Worm (Caenorhabditis elegans) whole organism, L1 larva: Measurements from ENCODE around the gene C16D9.4.

Experiments
- C04F5.9 ChIP-seq: sonication (generic microtip); optimal IDR thresholded peaks from 2 replicates; lab custom pipeline; 2016; ENCODE audit warnings: missing genetic modification characterization, missing compliant biosample characterization
- aly-2 ChIP-seq: fragments of 150-350 bp; optimal IDR thresholded peaks from 2 replicates; lab custom pipeline; 2014; ENCODE audit warnings: missing biosample characterization, missing genetic modification characterization
- ama-1 ChIP-seq: fragments of 150-350 bp; optimal IDR thresholded peaks from 2 replicates; lab custom pipeline; 2014
- ceh-63 ChIP-seq: fragments of 200-800 bp; sonication (Bioruptor generic); optimal IDR thresholded peaks from 2 replicates; lab custom pipeline; 2018; ENCODE audit warnings: mild to moderate bottlenecking, missing genetic modification characterization, missing compliant biosample characterization
- ceh-88 ChIP-seq: fragments of 200-800 bp; sonication (Bioruptor generic); IDR thresholded peaks from 2 replicates; pipeline ENCODE4 v1.3.6; 2022; ENCODE audit warnings: missing genetic modification characterization, missing compliant biosample characterization
- ceh-90 ChIP-seq: sonication (generic microtip); optimal IDR thresholded peaks from 2 replicates; lab custom pipeline; 2016; ENCODE audit warnings: missing genetic modification characterization, missing compliant biosample characterization
- ces-1 ChIP-seq: fragments of 150-350 bp; optimal IDR thresholded peaks from 2 replicates; lab custom pipeline; 2014; ENCODE audit warnings: missing biosample characterization, missing genetic modification reagents, missing genetic modification characterization
- dsc-1 ChIP-seq: sonication (generic microtip); optimal IDR thresholded peaks from 2 replicates; lab custom pipeline; 2016; ENCODE audit warnings: mild to moderate bottlenecking, missing genetic modification characterization, missing compliant biosample characterization
- efl-1 ChIP-seq, 4 experiments: fragments of 150-350 bp; optimal IDR thresholded peaks in 3 of 4; peaks in 1 of 4; 1 replicate in 1 of 4; 2 replicates in 3 of 4; lab custom pipeline; 2014; ENCODE audit warnings: missing biosample characterization in 2 of 4, missing genetic modification characterization in 2 of 4, missing genetic modification reagents in 2 of 4
- efl-3 ChIP-seq: fragments of 200-800 bp; sonication (Bioruptor generic); optimal IDR thresholded peaks from 2 replicates; lab custom pipeline; 2018; ENCODE audit warnings: mild to moderate bottlenecking, missing genetic modification characterization, missing compliant biosample characterization
- egl-27 ChIP-seq, 2 experiments: fragments of 150-350 bp in 1 of 2; sonication (generic microtip); optimal IDR thresholded peaks; 3 replicates each; lab custom pipeline; 2017 to 2018; ENCODE audit warnings: missing biosample characterization in 2 of 2, missing genetic modification characterization in 2 of 2, missing genetic modification reagents in 2 of 2
- elt-2 ChIP-seq: sonication (generic microtip); optimal IDR thresholded peaks from 2 replicates; lab custom pipeline; 2016; ENCODE audit warnings: missing genetic modification characterization, mild to moderate bottlenecking, inconsistent platforms, missing compliant biosample characterization, missing genetic modification reagents
- ets-5 ChIP-seq: fragments of 200-800 bp; sonication (Bioruptor generic); IDR thresholded peaks from 2 replicates; pipeline ENCODE4 v1.3.6; 2022; ENCODE audit warnings: missing genetic modification characterization, missing compliant biosample characterization
- fkh-10 ChIP-seq: sonication (generic microtip); optimal IDR thresholded peaks from 2 replicates; lab custom pipeline; 2017; ENCODE audit warnings: missing biosample characterization, missing genetic modification reagents, missing genetic modification characterization
- fkh-8 ChIP-seq: sonication (generic microtip); optimal IDR thresholded peaks from 2 replicates; lab custom pipeline; 2016; ENCODE audit warnings: mild to moderate bottlenecking, missing genetic modification characterization, missing compliant biosample characterization
- fos-1 ChIP-seq: fragments of 150-350 bp; optimal IDR thresholded peaks from 2 replicates; lab custom pipeline; 2014; ENCODE audit warnings: missing biosample characterization, missing genetic modification characterization
- grh-1 ChIP-seq: fragments of 200-800 bp; sonication (Bioruptor generic); IDR thresholded peaks from 2 replicates; pipeline ENCODE4 v1.3.6; 2022; ENCODE audit warnings: missing genetic modification reagents, missing genetic modification characterization, missing compliant biosample characterization
- hlh-4 ChIP-seq: sonication (generic microtip); optimal IDR thresholded peaks from 2 replicates; lab custom pipeline; 2016; ENCODE audit warnings: mild to moderate bottlenecking, missing genetic modification characterization, missing compliant biosample characterization
- hpl-2 ChIP-seq: fragments of 150-350 bp; optimal IDR thresholded peaks from 2 replicates; lab custom pipeline; 2014; ENCODE audit warnings: missing biosample characterization, missing genetic modification reagents, missing genetic modification characterization
- isw-1 ChIP-seq: fragments of 200-800 bp; sonication (Bioruptor generic); IDR thresholded peaks from 2 replicates; pipeline ENCODE4 v1.3.6; 2022; ENCODE audit warnings: missing genetic modification characterization, missing compliant biosample characterization
- jun-1 ChIP-seq: fragments of 150-350 bp; optimal IDR thresholded peaks from 2 replicates; lab custom pipeline; 2014; ENCODE audit warnings: missing biosample characterization, missing genetic modification reagents, missing genetic modification characterization
- lin-13 ChIP-seq: fragments of 150-350 bp; optimal IDR thresholded peaks from 2 replicates; lab custom pipeline; 2014; ENCODE audit warnings: missing biosample characterization, missing genetic modification reagents, missing genetic modification characterization
- lin-14 ChIP-seq: fragments of 200-800 bp; sonication (Bioruptor generic); optimal IDR thresholded peaks from 2 replicates; lab custom pipeline; 2018; ENCODE audit warnings: mild to moderate bottlenecking, missing genetic modification characterization, moderate library complexity, missing compliant biosample characterization
- lin-35 ChIP-seq, 2 experiments: fragments of 150-350 bp; optimal IDR thresholded peaks; 2 replicates each; lab custom pipeline; 2014; ENCODE audit warnings: missing biosample characterization in 2 of 2, missing genetic modification characterization in 2 of 2, missing genetic modification reagents in 2 of 2
- lin-39 ChIP-seq: fragments of 150-350 bp; optimal IDR thresholded peaks from 2 replicates; lab custom pipeline; 2014; ENCODE audit warnings: missing biosample characterization, missing genetic modification reagents, missing genetic modification characterization
- lir-3 ChIP-seq: sonication (generic microtip); optimal IDR thresholded peaks from 2 replicates; lab custom pipeline; 2016; ENCODE audit warnings: mild to moderate bottlenecking, missing genetic modification characterization, moderate library complexity, missing compliant biosample characterization; ENCODE audit not compliant: poor library complexity
- mab-9 ChIP-seq: fragments of 200-800 bp; sonication (Bioruptor generic); IDR thresholded peaks from 2 replicates; pipeline ENCODE4 v1.3.6; 2022; ENCODE audit warnings: missing genetic modification reagents, missing genetic modification characterization, missing compliant biosample characterization
- mdl-1 ChIP-seq, 2 experiments: fragments of 150-350 bp; optimal IDR thresholded peaks; 2 replicates each; lab custom pipeline; 2014 to 2017; ENCODE audit warnings: missing biosample characterization in 2 of 2, missing genetic modification characterization in 2 of 2, inconsistent platforms in 1 of 2
- mep-1 ChIP-seq: fragments of 150-350 bp; optimal IDR thresholded peaks from 2 replicates; lab custom pipeline; 2014; ENCODE audit warnings: missing biosample characterization, missing genetic modification characterization
- nhr-11 ChIP-seq: fragments of 150-350 bp; optimal IDR thresholded peaks from 2 replicates; lab custom pipeline; 2014; ENCODE audit warnings: missing biosample characterization, missing genetic modification characterization
- nhr-12 ChIP-seq: sonication (generic microtip); optimal IDR thresholded peaks from 2 replicates; lab custom pipeline; 2017; ENCODE audit warnings: missing biosample characterization, missing genetic modification characterization
- nhr-20 ChIP-seq: sonication (generic microtip); optimal IDR thresholded peaks from 2 replicates; lab custom pipeline; 2016; ENCODE audit warnings: mild to moderate bottlenecking, missing genetic modification characterization, missing compliant biosample characterization
- nhr-237 ChIP-seq: fragments of 150-350 bp; optimal IDR thresholded peaks from 2 replicates; lab custom pipeline; 2014; ENCODE audit warnings: missing biosample characterization, missing genetic modification characterization
- nhr-71 ChIP-seq: sonication (generic microtip); optimal IDR thresholded peaks from 2 replicates; lab custom pipeline; 2016; ENCODE audit warnings: mild to moderate bottlenecking, missing genetic modification characterization, moderate library complexity, missing compliant biosample characterization
- nhr-77 ChIP-seq: fragments of 150-350 bp; optimal IDR thresholded peaks from 2 replicates; lab custom pipeline; 2014; ENCODE audit warnings: missing biosample characterization, missing genetic modification characterization
- nhr-85 ChIP-seq: sonication (generic microtip); peaks from one replicate; lab custom pipeline; 2016; ENCODE audit warnings: missing genetic modification characterization, inconsistent platforms, missing compliant biosample characterization
- pag-3 ChIP-seq: sonication (generic microtip); optimal IDR thresholded peaks from 2 replicates; lab custom pipeline; 2017; ENCODE audit warnings: missing genetic modification characterization, mild to moderate bottlenecking, missing compliant biosample characterization, antibody characterized with exemption, borderline replicate concordance; ENCODE audit not compliant: insufficient read depth
- skn-1 ChIP-seq: fragments of 150-350 bp; optimal IDR thresholded peaks from 2 replicates; lab custom pipeline; 2014; ENCODE audit warnings: missing biosample characterization, missing genetic modification characterization
- snu-23 ChIP-seq: sonication (generic microtip); optimal IDR thresholded peaks from 2 replicates; lab custom pipeline; 2016; ENCODE audit warnings: missing genetic modification characterization, missing compliant biosample characterization
- sox-4 ChIP-seq: sonication (generic microtip); optimal IDR thresholded peaks from 2 replicates; lab custom pipeline; 2016; ENCODE audit warnings: missing genetic modification characterization, missing compliant biosample characterization
- sptf-1 ChIP-seq: fragments of 150-350 bp; optimal IDR thresholded peaks from 2 replicates; lab custom pipeline; 2014; ENCODE audit warnings: missing biosample characterization, missing genetic modification characterization
- sup-37 ChIP-seq: fragments of 200-800 bp; sonication (Bioruptor generic); optimal IDR thresholded peaks from 2 replicates; lab custom pipeline; 2018; ENCODE audit warnings: mild to moderate bottlenecking, missing genetic modification characterization, missing compliant biosample characterization
- tbx-2 ChIP-seq: sonication (generic microtip); optimal IDR thresholded peaks from 2 replicates; lab custom pipeline; 2016; ENCODE audit warnings: missing genetic modification characterization, missing compliant biosample characterization
- unc-30 ChIP-seq: sonication (generic microtip); optimal IDR thresholded peaks from 2 replicates; lab custom pipeline; 2017; ENCODE audit warnings: missing biosample characterization, missing genetic modification characterization
- unc-62 ChIP-seq: fragments of 150-350 bp; optimal IDR thresholded peaks from 2 replicates; lab custom pipeline; 2014; ENCODE audit warnings: missing biosample characterization, missing genetic modification reagents, missing genetic modification characterization
- unc-86 ChIP-seq: sonication (generic microtip); optimal IDR thresholded peaks from 2 replicates; lab custom pipeline; 2016; ENCODE audit warnings: missing genetic modification characterization, missing compliant biosample characterization
- unc-98 ChIP-seq: fragments of 200-800 bp; sonication (Bioruptor generic); IDR thresholded peaks from 2 replicates; pipeline ENCODE4 v1.3.6; 2022; ENCODE audit warnings: missing genetic modification characterization, missing compliant biosample characterization
- vab-15 ChIP-seq: sonication (generic microtip); optimal IDR thresholded peaks from 2 replicates; lab custom pipeline; 2017; ENCODE audit warnings: missing genotype, mild to moderate bottlenecking, missing genetic modification characterization, missing compliant biosample characterization
- xbp-1 ChIP-seq: sonication (generic microtip); optimal IDR thresholded peaks from 2 replicates; lab custom pipeline; 2016; ENCODE audit warnings: missing genetic modification characterization, missing compliant biosample characterization
- ztf-11 ChIP-seq, 2 experiments: sonication (generic microtip); optimal IDR thresholded peaks; 2 replicates each; lab custom pipeline; 2016 to 2017; ENCODE audit warnings: missing genetic modification characterization in 2 of 2, missing biosample characterization in 1 of 2, missing compliant biosample characterization in 1 of 2
- ztf-4 ChIP-seq: fragments of 150-350 bp; optimal IDR thresholded peaks from 2 replicates; lab custom pipeline; 2014; ENCODE audit warnings: missing biosample characterization, missing genetic modification characterization

C16D9.4 gene

DNA sequence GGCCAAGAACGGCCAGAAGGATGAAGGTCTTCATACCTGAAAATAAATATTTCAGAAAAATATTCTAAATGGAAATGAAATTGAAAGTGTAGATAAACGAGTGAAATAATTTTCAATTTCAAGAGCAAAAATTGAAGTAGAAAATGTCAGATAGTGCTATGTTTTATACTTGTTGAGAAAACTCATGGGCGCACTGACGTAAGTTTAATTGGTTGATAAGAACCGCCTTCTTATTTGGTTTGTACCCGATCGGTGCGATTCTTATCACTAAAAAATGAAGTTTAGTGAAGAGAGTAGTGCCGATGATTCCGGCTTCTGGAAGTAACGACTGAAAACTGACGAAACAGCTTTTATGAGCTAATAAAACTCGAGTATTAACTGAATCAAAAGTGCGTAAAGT is 26.2 kb upstream of the C16D9.4 start, which contains the start of the genes asp-6 and asp-12:
Gene asp-6, minus strand, starts transcription at position 36 of the 400 bp plus-strand sequence.
Gene asp-12, plus strand, starts transcription at position 309 of the 400 bp plus-strand sequence.
- TF ChIP-seq fkh-10 (GFP tag; lab: Kevin White, UChicago) (no peak), ceh-63 (GFP tag; lab: Kevin White, UChicago) (no peak), egl-27 (tag; optimal IDR thresholded peaks at IDR 0.05; lab: Kevin White, UChicago) (no peak), mep-1 (no peak), tbx-2 (no peak), nhr-20 (tag; lab: Kevin White, UChicago) (no peak), unc-30 (tag; lab: Kevin White, UChicago) (no peak), nhr-71 (tag; lab: Kevin White, UChicago) (no peak), C04F5.9 (no peak), ceh-88 (GFP tag; lab: Robert Waterston, UW) (no peak), lin-14 (no peak), hlh-4 (no peak), nhr-85 (tag; lab: Kevin White, UChicago) (no peak), lin-35 (GFP tag; optimal IDR thresholded peaks at IDR 0.05; lab: Kevin White, UChicago) (peak in 1 of 2 experiments; percentile 8), fkh-8 (no peak), elt-2 (tag; lab: Kevin White, UChicago) (peak; percentile 86), efl-3 (GFP tag; lab: Kevin White, UChicago) (no peak), efl-1 (optimal IDR thresholded peaks at IDR 0.05; lab: Kevin White, UChicago) (no peak), efl-1 (GFP tag; optimal IDR thresholded peaks at IDR 0.05 in 1 of 2; lab: Kevin White, UChicago) (peak in 1 of 2 experiments; percentile 74), ceh-90 (tag; lab: Kevin White, UChicago) (no peak), ets-5 (GFP tag; lab: Robert Waterston, UW) (no peak), nhr-11 (tag; lab: Kevin White, UChicago) (no peak)

DNA sequence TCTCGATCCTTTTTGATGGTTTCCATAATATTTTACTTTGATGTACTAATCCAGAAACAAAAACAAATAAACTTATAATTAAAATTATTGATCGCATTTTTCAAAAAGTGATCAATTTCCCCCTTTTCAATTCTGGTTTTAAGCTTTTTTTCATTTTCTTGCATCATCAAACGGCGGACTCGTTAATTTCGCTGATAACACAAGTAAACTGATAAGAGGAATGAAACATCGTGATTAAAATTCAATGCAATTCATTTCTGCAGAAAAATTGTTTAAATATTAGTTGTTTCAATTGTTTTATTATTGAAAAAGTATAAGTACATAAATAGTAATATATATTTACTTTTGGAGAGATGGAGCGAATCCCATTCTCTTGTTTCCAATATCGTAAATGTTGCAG is 24.6 kb upstream of the C16D9.4 start:
- TF ChIP-seq ztf-11 (tag; optimal IDR thresholded peaks at IDR 0.05; lab: Kevin White, UChicago) (no peak), hpl-2 (GFP tag; lab: Kevin White, UChicago) (no peak), xbp-1 (tag; lab: Kevin White, UChicago) (no peak), sptf-1 (tag; lab: Kevin White, UChicago) (no peak), efl-1 (optimal IDR thresholded peaks at IDR 0.05; lab: Kevin White, UChicago) (no peak), efl-1 (GFP tag; optimal IDR thresholded peaks at IDR 0.05 in 1 of 2; lab: Kevin White, UChicago) (no peak), mab-9 (GFP tag; lab: Robert Waterston, UW) (no peak), nhr-12 (no peak), aly-2 (tag; lab: Kevin White, UChicago) (peak; percentile 64), mdl-1 (tag; optimal IDR thresholded peaks at IDR 0.05; lab: Kevin White, UChicago) (no peak), lin-39 (tag; lab: Kevin White, UChicago) (no peak), nhr-20 (tag; lab: Kevin White, UChicago) (no peak), elt-2 (tag; lab: Kevin White, UChicago) (peak; percentile 95), unc-86 (no peak), ztf-4 (no peak), sox-4 (tag; lab: Kevin White, UChicago) (no peak), lin-14 (no peak), hlh-4 (no peak), fos-1 (no peak), lin-35 (GFP tag; optimal IDR thresholded peaks at IDR 0.05; lab: Kevin White, UChicago) (peak in 1 of 2 experiments; percentile 31), grh-1 (no peak), unc-62 (GFP tag; lab: Kevin White, UChicago) (no peak), jun-1 (tag; lab: Kevin White, UChicago) (peak; percentile 13), unc-98 (GFP tag; lab: Robert Waterston, UW) (no peak), lin-13 (GFP tag; lab: Kevin White, UChicago) (no peak), isw-1 (GFP tag; lab: Robert Waterston, UW) (no peak), skn-1 (tag; lab: Kevin White, UChicago) (no peak), sup-37 (no peak), lir-3 (tag; lab: Kevin White, UChicago) (no peak), pag-3 (tag; lab: Kevin White, UChicago) (no peak), nhr-11 (tag; lab: Kevin White, UChicago) (no peak), dsc-1 (no peak), nhr-77 (no peak), snu-23 (GFP tag; lab: Kevin White, UChicago) (no peak), vab-15 (tag; lab: Kevin White, UChicago) (no peak), ama-1 (no peak), ets-5 (GFP tag; lab: Robert Waterston, UW) (no peak), ces-1 (GFP tag; lab: Kevin White, UChicago) (no peak), nhr-237 (no peak)
